Fruit fly (Drosophila melanogaster) whole organism, pupa: ENCODE measurements around the gene Cyp6d5.

ENCODE experiments used
- CG10348 ChIP-seq: fragments of 200-800 bp; sonication (Bioruptor generic); IDR thresholded peaks from 2 replicates; pipeline ENCODE4 v1.3.6; 2022; ENCODE audit warnings: missing biosample characterization, missing genetic modification characterization
- CG12605 ChIP-seq: fragments of 200-800 bp; sonication (Bioruptor generic); IDR thresholded peaks from 2 replicates; pipeline ENCODE4 v1.3.6; 2022; ENCODE audit warnings: missing biosample characterization, missing genetic modification characterization
- CG13204 ChIP-seq: fragments of 200-800 bp; sonication (Bioruptor generic); optimal IDR thresholded peaks from 2 replicates; lab custom pipeline; 2018; ENCODE audit warnings: missing biosample characterization, mild to moderate bottlenecking, missing genetic modification characterization, moderate library complexity
- CG14655 ChIP-seq: fragments of 200-800 bp; sonication (Bioruptor generic); optimal IDR thresholded peaks from 3 replicates; lab custom pipeline; 2017; ENCODE audit warnings: mild to moderate bottlenecking, missing biosample characterization, missing genetic modification reagents, missing genetic modification characterization
- CG15710 ChIP-seq: fragments of 200-800 bp; sonication (Bioruptor generic); optimal IDR thresholded peaks from 2 replicates; lab custom pipeline; 2018; ENCODE audit warnings: missing biosample characterization, mild to moderate bottlenecking, missing genetic modification characterization, moderate library complexity
- CG17806 ChIP-seq: fragments of 200-800 bp; sonication (Bioruptor generic); optimal IDR thresholded peaks from 2 replicates; lab custom pipeline; 2018; ENCODE audit warnings: missing biosample characterization, mild to moderate bottlenecking, missing genetic modification characterization, moderate library complexity
- CG32121 ChIP-seq: fragments of 200-800 bp; sonication (Bioruptor generic); IDR thresholded peaks from 2 replicates; pipeline ENCODE4 v1.3.6; 2022; ENCODE audit warnings: missing biosample characterization, missing genetic modification characterization
- CG34367 ChIP-seq: fragments of 200-800 bp; sonication (Bioruptor generic); optimal IDR thresholded peaks from 2 replicates; lab custom pipeline; 2018; ENCODE audit warnings: missing biosample characterization, mild to moderate bottlenecking, missing genetic modification characterization
- CG4496 ChIP-seq: fragments of 200-800 bp; sonication (Bioruptor generic); IDR thresholded peaks from 3 replicates; pipeline ENCODE4 v1.3.6; 2022; ENCODE audit warnings: missing biosample characterization, missing genetic modification characterization
- CG8159 ChIP-seq: fragments of 200-800 bp; sonication (Bioruptor generic); optimal IDR thresholded peaks from 3 replicates; lab custom pipeline; 2018; ENCODE audit warnings: missing biosample characterization, mild to moderate bottlenecking, missing genetic modification characterization, moderate library complexity
- CG8301 ChIP-seq: fragments of 200-800 bp; sonication (Bioruptor generic); optimal IDR thresholded peaks from 2 replicates; lab custom pipeline; 2018; ENCODE audit warnings: missing biosample characterization, mild to moderate bottlenecking, missing genetic modification characterization
- CG9948 ChIP-seq: fragments of 200-800 bp; sonication (Bioruptor generic); optimal IDR thresholded peaks from 2 replicates; lab custom pipeline; 2018; ENCODE audit warnings: missing biosample characterization, mild to moderate bottlenecking, missing genetic modification characterization, moderate library complexity
- D1 ChIP-seq: fragments of 200-800 bp; sonication (Bioruptor generic); optimal IDR thresholded peaks from 2 replicates; lab custom pipeline; 2018; ENCODE audit warnings: missing biosample characterization, mild to moderate bottlenecking, missing genetic modification characterization, moderate library complexity
- EcR ChIP-seq: fragments of 200-800 bp; sonication (Bioruptor generic); optimal IDR thresholded peaks from 3 replicates; lab custom pipeline; 2019; ENCODE audit warnings: missing biosample characterization, missing genetic modification characterization, mild to moderate bottlenecking, moderate library complexity, missing genetic modification reagents
- Ets98B ChIP-seq: fragments of 200-800 bp; sonication (Bioruptor generic); IDR thresholded peaks from 2 replicates; pipeline ENCODE4 v1.3.6; 2022; ENCODE audit warnings: missing biosample characterization, missing genetic modification characterization
- Pif1A ChIP-seq: fragments of 200-800 bp; sonication (Bioruptor generic); optimal IDR thresholded peaks from 3 replicates; lab custom pipeline; 2016; ENCODE audit warnings: missing biosample characterization, missing genetic modification characterization
- Pif1B ChIP-seq: fragments of 200-800 bp; sonication (Bioruptor generic); optimal IDR thresholded peaks from 3 replicates; lab custom pipeline; 2016; ENCODE audit warnings: missing biosample characterization, missing genetic modification characterization
- Snoo ChIP-seq: fragments of 200-800 bp; sonication (Bioruptor generic); optimal IDR thresholded peaks from 3 replicates; lab custom pipeline; 2017; ENCODE audit warnings: missing biosample characterization, mild to moderate bottlenecking, missing genetic modification characterization, inconsistent platforms
- fd96Ca ChIP-seq: fragments of 200-800 bp; sonication (Bioruptor generic); IDR thresholded peaks from 3 replicates; pipeline ENCODE4 v1.3.6; 2022; ENCODE audit warnings: missing biosample characterization, missing genetic modification characterization
- gl ChIP-seq: fragments of 200-800 bp; sonication (Bioruptor generic); optimal IDR thresholded peaks from 2 replicates; lab custom pipeline; 2018; ENCODE audit warnings: missing biosample characterization, mild to moderate bottlenecking, missing genetic modification characterization
- rn ChIP-seq: fragments of 200-800 bp; sonication (Bioruptor generic); IDR thresholded peaks from 2 replicates; pipeline ENCODE4 v1.3.6; 2022; ENCODE audit warnings: missing biosample characterization, missing genetic modification characterization

Gene Cyp6d5

dm6 chr3R:14059703-14060300 lies 30.8 kb downstream of the Cyp6d5 start:
- TF ChIP-seq CG32121 (GFP tag; lab: Robert Waterston, UW), result no peak
- no peak for TF ChIP-seq CG8159 (tag; lab: Kevin White, UChicago)
- no peak for TF ChIP-seq CG10348 (GFP tag; lab: Robert Waterston, UW)
- TF ChIP-seq, all 21 proteins: peak for 0

- no peak for TF ChIP-seq CG14655 (GFP tag; lab: Kevin White, UChicago)
- TF ChIP-seq CG8159 (tag; lab: Kevin White, UChicago), result no peak
- TF ChIP-seq Pif1A (GFP tag; lab: Kevin White, UChicago), result no peak
- TF ChIP-seq CG9948 (tag; lab: Kevin White, UChicago), result no peak
- no peak for TF ChIP-seq CG15710
- TF ChIP-seq Pif1B (GFP tag; lab: Kevin White, UChicago), result no peak
- no peak for TF ChIP-seq Ets98B (GFP tag; lab: Robert Waterston, UW)
- TF ChIP-seq CG4496 (GFP tag; lab: Robert Waterston, UW), result no peak
- no peak for TF ChIP-seq CG32121 (GFP tag; lab: Robert Waterston, UW)
- TF ChIP-seq CG34367 (tag; lab: Kevin White, UChicago), result no peak
- no peak for TF ChIP-seq CG17806 (tag; lab: Kevin White, UChicago)
- TF ChIP-seq fd96Ca (GFP tag; lab: Robert Waterston, UW), result no peak
- no peak for TF ChIP-seq EcR (GFP tag; lab: Kevin White, UChicago)
Observed at dm6 chr3R:14060399-14060798, 31.4 kb downstream of the Cyp6d5 start.

- TF ChIP-seq CG8301 (tag; lab: Kevin White, UChicago), result peak; percentile 67
- peak; percentile 84 for TF ChIP-seq CG9948 (tag; lab: Kevin White, UChicago)
- TF ChIP-seq CG12605 (GFP tag; lab: Robert Waterston, UW), result peak; percentile 99
- TF ChIP-seq Snoo (tag; lab: Kevin White, UChicago), result peak; percentile 87
- TF ChIP-seq CG4496 (GFP tag; lab: Robert Waterston, UW), result peak; percentile 96
- no peak for TF ChIP-seq CG10348 (GFP tag; lab: Robert Waterston, UW)
- TF ChIP-seq Pif1B (GFP tag; lab: Kevin White, UChicago), result peak; percentile 94
- peak; percentile 94 for TF ChIP-seq Ets98B (GFP tag; lab: Robert Waterston, UW)
- TF ChIP-seq rn, result peak; percentile 77
- peak; percentile 88 for TF ChIP-seq CG32121 (GFP tag; lab: Robert Waterston, UW)
- peak; percentile 97 for TF ChIP-seq Pif1A (GFP tag; lab: Kevin White, UChicago)
- peak; percentile 84 for TF ChIP-seq CG8159 (tag; lab: Kevin White, UChicago)
- TF ChIP-seq gl (tag; lab: Kevin White, UChicago), result peak; percentile 99
- no peak; the same call in 2 of the 3 replicates for TF ChIP-seq fd96Ca (GFP tag; lab: Robert Waterston, UW)
- TF ChIP-seq EcR (GFP tag; lab: Kevin White, UChicago), result peak; percentile 87
- peak; percentile 87 for TF ChIP-seq CG15710
- peak; percentile 67 for TF ChIP-seq CG14655 (GFP tag; lab: Kevin White, UChicago)
- TF ChIP-seq CG34367 (tag; lab: Kevin White, UChicago), result peak; percentile 94
- TF ChIP-seq D1, result peak; percentile 55
- TF ChIP-seq CG13204 (GFP tag; lab: Kevin White, UChicago), result peak; percentile 99
- TF ChIP-seq CG17806 (tag; lab: Kevin White, UChicago), result peak; percentile 86
Observed at dm6 chr3R:14061049-14061987, 32.3 kb downstream of the Cyp6d5 start.

dm6 chr3R:14061988-14062868 lies 33.2 kb downstream of the Cyp6d5 start:
- TF ChIP-seq CG14655 (GFP tag; lab: Kevin White, UChicago) (peak; percentile 66), CG34367 (tag; lab: Kevin White, UChicago) (peak; percentile 70), EcR (GFP tag; lab: Kevin White, UChicago) (peak; percentile 42), CG10348 (GFP tag; lab: Robert Waterston, UW) (no peak), CG4496 (GFP tag; lab: Robert Waterston, UW) (peak; percentile 66), Pif1A (GFP tag; lab: Kevin White, UChicago) (peak; percentile 40), CG9948 (tag; lab: Kevin White, UChicago) (peak; percentile 81), CG8301 (tag; lab: Kevin White, UChicago) (peak; percentile 49), Ets98B (GFP tag; lab: Robert Waterston, UW) (no peak), CG32121 (GFP tag; lab: Robert Waterston, UW) (no peak), CG17806 (tag; lab: Kevin White, UChicago) (peak; percentile 86), CG12605 (GFP tag; lab: Robert Waterston, UW) (no peak), Snoo (tag; lab: Kevin White, UChicago) (no peak), Pif1B (GFP tag; lab: Kevin White, UChicago) (no peak), rn (no peak), CG8159 (tag; lab: Kevin White, UChicago) (peak; percentile 94), CG13204 (GFP tag; lab: Kevin White, UChicago) (no peak), fd96Ca (GFP tag; lab: Robert Waterston, UW) (no peak), D1 (peak; percentile 28), CG15710 (peak; percentile 90), gl (tag; lab: Kevin White, UChicago) (peak; percentile 17)
